Worm (Caenorhabditis elegans): ENCODE data around the gene prx-1.

The prx-1 gene

DNA sequence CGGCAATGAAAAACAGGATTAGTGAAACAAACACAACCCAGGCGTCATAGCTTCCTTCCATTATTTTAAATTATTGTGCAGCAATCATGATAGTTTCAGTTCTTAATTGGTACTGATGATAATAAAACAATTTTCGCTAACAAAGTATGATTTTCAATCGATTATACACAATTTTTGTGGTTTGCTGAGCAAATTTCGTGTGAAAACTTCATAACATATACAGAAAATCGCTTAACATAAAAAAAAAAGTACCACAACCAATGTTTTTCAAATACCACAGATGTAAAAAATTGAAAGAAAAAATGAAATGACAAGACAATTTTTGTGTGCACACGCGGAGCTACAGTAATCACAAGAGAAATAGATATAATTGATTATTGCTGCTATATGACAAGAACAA, 6.1 kb upstream of the prx-1 start, which contains the start of gene gphr-2:
Gene gphr-2 (minus strand): TSS at position 101 of the 400 bp plus-strand sequence.
- TF ChIP-seq ztf-23 (GFP tag; IDR thresholded peaks at IDR 0.05): no peak
- TF ChIP-seq tab-1 (GFP tag; IDR thresholded peaks at IDR 0.05): no peak
- TF ChIP-seq T22C8.4 (GFP tag; IDR thresholded peaks at IDR 0.05): no peak
- TF ChIP-seq flt-1 (GFP tag; IDR thresholded peaks at IDR 0.05): no peak
- TF ChIP-seq ref-1 (GFP tag; conservative IDR thresholded peaks at IDR 0.05): no peak
- no peak for TF ChIP-seq cog-1 (tag; optimal IDR thresholded peaks at IDR 0.05)
- TF ChIP-seq ztf-29 (GFP tag; IDR thresholded peaks at IDR 0.05): no peak
- no peak for TF ChIP-seq klf-2 (GFP tag; conservative IDR thresholded peaks at IDR 0.05)
- TF ChIP-seq med-1 (GFP tag; optimal IDR thresholded peaks at IDR 0.05; ENCODE audit: insufficient read depth): no peak

DNA sequence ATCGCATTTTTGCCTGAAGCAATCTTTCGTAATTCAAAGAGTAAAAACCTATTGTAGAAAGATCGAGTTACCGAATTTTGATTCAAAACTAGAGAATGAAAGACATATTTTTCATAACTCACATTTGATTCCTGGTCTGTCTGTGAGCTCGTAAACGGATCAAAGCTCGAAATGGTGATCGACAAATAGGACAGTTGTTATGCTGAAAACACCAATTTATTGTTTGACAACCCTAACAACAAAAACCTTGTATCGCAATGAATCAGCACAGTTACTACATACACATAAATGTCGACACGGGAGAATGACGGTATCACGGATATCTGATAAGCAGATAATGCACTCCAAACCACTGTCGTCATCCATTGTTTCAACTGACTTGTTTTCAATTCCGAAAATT, 4.1 kb upstream of the prx-1 start:
- no peak for TF ChIP-seq klf-2 (GFP tag; conservative IDR thresholded peaks at IDR 0.05)

DNA sequence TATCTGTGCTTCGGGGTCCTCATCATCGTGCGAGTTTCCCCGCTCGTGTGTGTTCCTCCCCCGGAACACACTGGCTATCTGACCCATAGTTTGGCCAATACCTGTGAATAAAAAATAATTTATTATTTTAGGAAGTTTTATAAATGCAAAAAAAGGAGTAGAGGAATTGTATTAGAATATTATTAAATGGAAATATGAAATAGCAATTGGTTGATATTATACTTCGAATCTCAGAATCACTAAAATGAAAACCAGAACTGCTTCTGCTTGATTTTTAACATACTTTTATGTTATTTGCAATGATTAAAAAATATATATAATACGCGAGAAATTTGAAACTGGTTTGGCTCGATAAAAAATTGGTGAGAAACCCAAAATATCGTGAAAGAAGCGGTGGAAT, 2.1 kb upstream of the prx-1 start, which contains the start of gene mgrn-1:
Gene mgrn-1 (minus strand): TSS at position 101 of the 400 bp plus-strand sequence.
- TF ChIP-seq ztf-29 (GFP tag; IDR thresholded peaks at IDR 0.05) (no peak), ztf-23 (GFP tag; IDR thresholded peaks at IDR 0.05) (no peak), tab-1 (GFP tag; IDR thresholded peaks at IDR 0.05) (no peak), klf-2 (GFP tag; conservative IDR thresholded peaks at IDR 0.05) (no peak), T22C8.4 (GFP tag; IDR thresholded peaks at IDR 0.05) (no peak)

DNA sequence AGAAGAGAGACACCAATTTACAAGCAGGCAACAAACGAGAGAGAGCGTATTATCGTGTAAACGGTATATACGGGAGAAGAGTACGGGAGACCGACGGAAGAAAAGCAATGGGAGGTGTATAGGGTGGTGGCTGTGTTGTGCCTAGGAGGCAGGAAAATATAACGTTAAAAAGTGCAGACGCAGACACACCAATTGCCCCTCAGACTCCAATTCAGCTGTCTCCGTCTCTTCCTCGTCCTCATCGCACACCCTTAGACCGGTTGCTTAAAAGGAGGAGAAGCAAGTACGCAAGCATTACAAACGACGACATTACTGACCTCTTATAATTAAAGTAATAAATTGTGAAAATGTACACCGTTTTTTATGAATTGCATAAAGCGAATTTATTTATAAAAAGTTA, 1.3 kb upstream of the prx-1 start:
- TF ChIP-seq ztf-23 (GFP tag; IDR thresholded peaks at IDR 0.05): no peak
- 0 out of 2 replicates have a peak, but pooled peaks have one; percentile 48 for TF ChIP-seq flt-1 (GFP tag; IDR thresholded peaks at IDR 0.05)
- TF ChIP-seq med-1 (GFP tag; optimal IDR thresholded peaks at IDR 0.05; ENCODE audit: insufficient read depth): no peak
- TF ChIP-seq ref-1 (GFP tag; conservative IDR thresholded peaks at IDR 0.05): no peak
- no peak for TF ChIP-seq T22C8.4 (GFP tag; IDR thresholded peaks at IDR 0.05)
- TF ChIP-seq klf-2 (GFP tag; conservative IDR thresholded peaks at IDR 0.05): 0 out of 2 replicates have a peak, but pooled peaks have one; percentile 5
- 0 out of 2 replicates have a peak, but pooled peaks have one; percentile 64 for TF ChIP-seq tab-1 (GFP tag; IDR thresholded peaks at IDR 0.05)
- TF ChIP-seq cog-1 (tag; optimal IDR thresholded peaks at IDR 0.05): peak; percentile 79
- TF ChIP-seq ztf-29 (GFP tag; IDR thresholded peaks at IDR 0.05): peak; percentile 44; the same call in 1 of the 2 replicates

DNA sequence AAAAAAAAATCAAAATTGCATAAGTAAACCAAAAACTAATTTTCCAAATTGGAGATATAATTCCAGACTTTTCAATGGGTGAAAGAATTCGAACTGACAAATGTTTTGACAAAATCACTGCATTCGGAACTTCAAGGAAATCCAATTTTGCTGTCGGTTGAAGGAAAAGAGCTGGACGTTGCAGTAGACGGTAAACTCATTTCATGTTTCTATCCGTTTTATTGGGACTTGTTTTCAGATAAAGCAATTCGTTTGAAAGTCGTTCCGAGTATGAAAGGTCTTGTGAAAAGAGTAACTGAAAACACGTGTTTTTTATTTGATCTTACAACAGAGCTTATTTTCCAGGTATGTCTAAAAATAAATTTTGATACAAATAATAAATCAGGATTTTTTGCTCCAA, 2.4 kb downstream of the prx-1 start:
- no peak for TF ChIP-seq cog-1 (tag; optimal IDR thresholded peaks at IDR 0.05)
- TF ChIP-seq ztf-29 (GFP tag; IDR thresholded peaks at IDR 0.05): no peak
- no peak for TF ChIP-seq T22C8.4 (GFP tag; IDR thresholded peaks at IDR 0.05)
- TF ChIP-seq ref-1 (GFP tag; conservative IDR thresholded peaks at IDR 0.05): no peak
- no peak for TF ChIP-seq flt-1 (GFP tag; IDR thresholded peaks at IDR 0.05)
- TF ChIP-seq med-1 (GFP tag; optimal IDR thresholded peaks at IDR 0.05; ENCODE audit: insufficient read depth): no peak
- TF ChIP-seq ztf-23 (GFP tag; IDR thresholded peaks at IDR 0.05): no peak
- no peak for TF ChIP-seq klf-2 (GFP tag; conservative IDR thresholded peaks at IDR 0.05)

DNA sequence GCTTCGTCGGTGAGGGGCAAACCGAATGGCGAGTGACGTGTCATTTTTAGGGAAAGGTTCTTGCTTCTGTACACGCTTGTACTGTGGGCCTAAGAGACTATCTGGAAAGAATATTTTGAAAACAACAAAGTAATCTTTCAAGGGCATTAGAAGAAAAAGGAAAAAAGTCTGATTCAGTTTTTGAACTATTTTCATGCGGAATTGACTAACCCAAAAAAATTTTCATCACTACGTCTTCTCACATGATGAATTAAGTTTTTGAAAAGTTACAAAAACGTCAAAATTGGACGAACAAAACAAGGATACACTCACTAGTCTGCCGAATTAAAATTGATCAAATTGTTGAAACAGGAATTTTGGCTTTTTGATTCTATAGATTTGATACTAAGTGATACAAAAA, 6.6 kb downstream of the prx-1 start, which contains the start of gene C11H1.9:
Gene C11H1.9 (minus strand): TSS at position 101 of the 400 bp plus-strand sequence.
- no peak for TF ChIP-seq T22C8.4 (GFP tag; IDR thresholded peaks at IDR 0.05)
- no peak for TF ChIP-seq ztf-29 (GFP tag; IDR thresholded peaks at IDR 0.05)
- TF ChIP-seq ztf-23 (GFP tag; IDR thresholded peaks at IDR 0.05): no peak
- no peak for TF ChIP-seq cog-1 (tag; optimal IDR thresholded peaks at IDR 0.05)
- no peak for TF ChIP-seq med-1 (GFP tag; optimal IDR thresholded peaks at IDR 0.05; ENCODE audit: insufficient read depth)
- no peak for TF ChIP-seq ref-1 (GFP tag; conservative IDR thresholded peaks at IDR 0.05)
- no peak for TF ChIP-seq klf-2 (GFP tag; conservative IDR thresholded peaks at IDR 0.05)
- no peak for TF ChIP-seq flt-1 (GFP tag; IDR thresholded peaks at IDR 0.05)
- no peak for TF ChIP-seq tab-1 (GFP tag; IDR thresholded peaks at IDR 0.05)

DNA sequence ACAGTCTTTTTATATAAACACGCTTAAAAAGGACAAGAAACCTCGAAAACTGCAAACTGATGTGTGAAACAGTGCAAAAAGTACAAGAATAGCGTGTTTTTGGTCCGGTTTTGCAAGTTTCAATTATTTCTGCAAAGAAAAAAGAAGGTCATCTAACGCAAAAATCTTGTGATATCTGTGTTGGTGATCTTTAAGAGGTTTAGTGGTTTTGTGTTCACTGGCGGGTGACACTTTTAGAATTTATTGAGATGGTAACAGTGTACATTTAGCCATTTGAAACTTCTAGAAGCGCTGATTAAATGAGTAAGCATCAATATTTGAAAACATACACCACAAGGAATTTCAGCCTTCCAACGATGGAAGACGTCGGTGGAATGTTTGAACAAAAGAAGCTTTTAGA, 9.1 kb downstream of the prx-1 start:
- TF ChIP-seq T22C8.4 (GFP tag; IDR thresholded peaks at IDR 0.05): no peak
- TF ChIP-seq flt-1 (GFP tag; IDR thresholded peaks at IDR 0.05): no peak
- TF ChIP-seq ref-1 (GFP tag; conservative IDR thresholded peaks at IDR 0.05): no peak
- TF ChIP-seq tab-1 (GFP tag; IDR thresholded peaks at IDR 0.05): no peak
- no peak for TF ChIP-seq cog-1 (tag; optimal IDR thresholded peaks at IDR 0.05)
- no peak for TF ChIP-seq ztf-23 (GFP tag; IDR thresholded peaks at IDR 0.05)
- no peak for TF ChIP-seq med-1 (GFP tag; optimal IDR thresholded peaks at IDR 0.05; ENCODE audit: insufficient read depth)
- TF ChIP-seq klf-2 (GFP tag; conservative IDR thresholded peaks at IDR 0.05): no peak
- no peak for TF ChIP-seq ztf-29 (GFP tag; IDR thresholded peaks at IDR 0.05)

DNA sequence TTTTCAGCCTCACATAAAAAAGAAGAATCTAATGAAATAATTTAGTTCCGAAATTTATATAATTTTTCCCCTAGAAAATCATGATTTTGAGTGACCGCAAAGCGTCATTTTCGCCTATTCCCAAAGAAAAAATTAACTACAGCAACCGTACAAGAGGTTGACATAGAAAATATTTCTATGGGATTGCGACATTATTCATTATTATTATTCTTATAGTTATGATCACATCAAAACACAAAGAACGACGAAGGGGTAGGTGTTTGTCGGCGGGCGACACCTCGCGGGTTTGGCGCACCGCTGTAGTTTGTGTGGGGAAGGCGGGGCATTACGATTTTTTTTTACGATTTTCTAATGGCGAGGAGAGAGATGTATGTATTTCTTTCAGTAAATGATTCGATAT, 10.6 kb downstream of the prx-1 start:
- TF ChIP-seq med-1 (GFP tag; optimal IDR thresholded peaks at IDR 0.05; ENCODE audit: insufficient read depth) (no peak), tab-1 (GFP tag; IDR thresholded peaks at IDR 0.05) (no peak), ztf-29 (GFP tag; IDR thresholded peaks at IDR 0.05) (no peak), flt-1 (GFP tag; IDR thresholded peaks at IDR 0.05) (no peak), ztf-23 (GFP tag; IDR thresholded peaks at IDR 0.05) (no peak), cog-1 (tag; optimal IDR thresholded peaks at IDR 0.05) (no peak), klf-2 (GFP tag; conservative IDR thresholded peaks at IDR 0.05) (no peak), ref-1 (GFP tag; conservative IDR thresholded peaks at IDR 0.05) (no peak), T22C8.4 (GFP tag; IDR thresholded peaks at IDR 0.05) (no peak)

DNA sequence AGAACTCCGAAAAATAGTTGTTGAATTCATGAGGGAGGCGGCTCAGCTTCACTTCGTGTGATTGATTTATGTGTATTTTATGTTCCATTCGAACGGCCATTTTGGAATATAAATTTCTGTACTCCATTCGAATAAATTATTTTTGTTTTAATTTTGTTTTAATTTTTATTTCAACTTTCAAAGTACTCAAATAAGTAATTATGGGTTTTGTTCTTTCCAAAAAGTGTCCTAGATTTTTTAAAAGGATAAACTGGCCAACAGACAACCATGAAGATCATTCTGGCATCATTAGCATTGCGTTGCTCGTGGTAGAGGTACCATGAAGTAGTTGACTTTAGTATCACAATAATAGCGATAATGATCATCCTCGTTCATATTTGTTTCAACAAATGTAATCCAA, 12.9 kb downstream of the prx-1 start:
- no peak for TF ChIP-seq T22C8.4 (GFP tag; IDR thresholded peaks at IDR 0.05)
- TF ChIP-seq med-1 (GFP tag; optimal IDR thresholded peaks at IDR 0.05; ENCODE audit: insufficient read depth): no peak
- TF ChIP-seq klf-2 (GFP tag; conservative IDR thresholded peaks at IDR 0.05): no peak
- no peak for TF ChIP-seq cog-1 (tag; optimal IDR thresholded peaks at IDR 0.05)
- TF ChIP-seq ref-1 (GFP tag; conservative IDR thresholded peaks at IDR 0.05): no peak
- no peak for TF ChIP-seq tab-1 (GFP tag; IDR thresholded peaks at IDR 0.05)
- no peak for TF ChIP-seq ztf-23 (GFP tag; IDR thresholded peaks at IDR 0.05)
- TF ChIP-seq ztf-29 (GFP tag; IDR thresholded peaks at IDR 0.05): no peak
- TF ChIP-seq flt-1 (GFP tag; IDR thresholded peaks at IDR 0.05): no peak

DNA sequence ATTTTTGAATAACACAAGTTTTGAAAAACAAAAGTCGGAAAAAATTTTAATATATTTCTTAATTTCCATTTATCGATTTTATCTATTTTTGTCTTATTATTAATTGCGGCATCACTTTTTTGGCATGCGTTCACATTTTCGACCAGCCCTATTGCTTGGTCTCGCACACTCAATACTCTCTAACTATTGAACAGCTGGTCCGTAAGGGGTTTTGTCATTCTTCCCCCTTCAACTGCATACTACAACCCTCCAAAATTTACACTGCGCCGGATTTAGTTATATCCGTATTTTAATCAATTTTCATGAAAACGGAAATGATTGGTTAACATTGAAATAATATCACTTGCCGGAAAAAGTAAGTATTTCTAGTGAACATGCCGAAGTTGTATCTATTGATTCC, 13.7 kb downstream of the prx-1 start, which contains the start of gene C11H1.7:
Gene C11H1.7 (plus strand): TSS at position 12 of the 400 bp plus-strand sequence.
- no peak for TF ChIP-seq klf-2 (GFP tag; conservative IDR thresholded peaks at IDR 0.05)
- no peak for TF ChIP-seq tab-1 (GFP tag; IDR thresholded peaks at IDR 0.05)
- TF ChIP-seq ztf-23 (GFP tag; IDR thresholded peaks at IDR 0.05): no peak
- no peak for TF ChIP-seq ref-1 (GFP tag; conservative IDR thresholded peaks at IDR 0.05)
- TF ChIP-seq T22C8.4 (GFP tag; IDR thresholded peaks at IDR 0.05): no peak
- no peak for TF ChIP-seq cog-1 (tag; optimal IDR thresholded peaks at IDR 0.05)
- TF ChIP-seq med-1 (GFP tag; optimal IDR thresholded peaks at IDR 0.05; ENCODE audit: insufficient read depth): no peak
- no peak for TF ChIP-seq ztf-29 (GFP tag; IDR thresholded peaks at IDR 0.05)
- TF ChIP-seq flt-1 (GFP tag; IDR thresholded peaks at IDR 0.05): no peak
